Worm (Caenorhabditis elegans) whole organism, young adult: ENCODE measurements around the gene F45F2.10.

Source experiments
- B0035.1 ChIP-seq: sonication (generic microtip); optimal IDR thresholded peaks from 2 replicates; lab custom pipeline; 2016; ENCODE audit warnings: missing genetic modification characterization, mild to moderate bottlenecking, missing compliant biosample characterization, missing genotype, missing genetic modification reagents
- F10E7.11 ChIP-seq: sonication (generic microtip); optimal IDR thresholded peaks from 2 replicates; lab custom pipeline; 2017; ENCODE audit warnings: mild to moderate bottlenecking, missing genetic modification characterization, moderate library complexity, missing compliant biosample characterization
- F22D6.2 ChIP-seq: sonication (generic microtip); optimal IDR thresholded peaks from 2 replicates; lab custom pipeline; 2016; ENCODE audit warnings: mild to moderate bottlenecking, missing genetic modification characterization, missing compliant biosample characterization
- F33H1.4 ChIP-seq: fragments of 200-800 bp; sonication (Bioruptor generic); IDR thresholded peaks from 2 replicates; pipeline ENCODE4 v1.3.6; 2022; ENCODE audit warnings: missing genetic modification reagents, missing genetic modification characterization, missing compliant biosample characterization
- F49E8.2 ChIP-seq: sonication (generic microtip); optimal IDR thresholded peaks from 3 replicates; lab custom pipeline; 2017; ENCODE audit warnings: missing genetic modification characterization, mild to moderate bottlenecking, missing compliant biosample characterization, antibody characterized with exemption, moderate library complexity; ENCODE audit not compliant: insufficient read depth
- F52B5.7 ChIP-seq: sonication (generic microtip); optimal IDR thresholded peaks from 2 replicates; lab custom pipeline; 2016; ENCODE audit warnings: mild to moderate bottlenecking, missing genetic modification characterization, missing compliant biosample characterization
- F57A8.1 ChIP-seq: fragments of 200-800 bp; sonication (Bioruptor generic); optimal IDR thresholded peaks from 2 replicates; lab custom pipeline; 2018; ENCODE audit warnings: mild to moderate bottlenecking, missing genetic modification characterization, moderate library complexity, missing compliant biosample characterization
- K12H6.12 ChIP-seq: fragments of 200-800 bp; sonication (Bioruptor generic); optimal IDR thresholded peaks from 2 replicates; lab custom pipeline; 2018; ENCODE audit warnings: mild to moderate bottlenecking, missing genetic modification characterization, missing compliant biosample characterization
- T26A5.8 ChIP-seq: sonication (generic microtip); optimal IDR thresholded peaks from 2 replicates; lab custom pipeline; 2016; ENCODE audit warnings: missing genetic modification characterization, missing compliant biosample characterization
- Y53F4B.3 ChIP-seq: fragments of 200-800 bp; sonication (Bioruptor generic); IDR thresholded peaks from 2 replicates; pipeline ENCODE4 v1.3.6; 2022; ENCODE audit warnings: missing genetic modification reagents, missing genetic modification characterization, missing compliant biosample characterization
- Y67H2A.10 ChIP-seq: fragments of 200-800 bp; sonication (Bioruptor generic); conservative IDR thresholded peaks from 2 replicates; pipeline ENCODE4 v1.3.6; 2022; ENCODE audit warnings: missing genetic modification reagents, missing genetic modification characterization, missing compliant biosample characterization
- akir-1 ChIP-seq: fragments of 200-800 bp; sonication (Bioruptor generic); optimal IDR thresholded peaks from 2 replicates; lab custom pipeline; 2018; ENCODE audit warnings: mild to moderate bottlenecking, missing genetic modification characterization, moderate library complexity, missing compliant biosample characterization
- aptf-3 ChIP-seq: fragments of 200-800 bp; sonication (Bioruptor generic); IDR thresholded peaks from 2 replicates; pipeline ENCODE4 v1.3.6; 2022; ENCODE audit warnings: missing genetic modification characterization, missing compliant biosample characterization
- atf-7 ChIP-seq: sonication (generic microtip); optimal IDR thresholded peaks from 2 replicates; lab custom pipeline; 2017; ENCODE audit warnings: mild to moderate bottlenecking, missing genetic modification characterization, missing compliant biosample characterization
- athp-1 ChIP-seq: sonication (generic microtip); optimal IDR thresholded peaks from 2 replicates; lab custom pipeline; 2017; ENCODE audit warnings: mild to moderate bottlenecking, missing genetic modification characterization, missing compliant biosample characterization
- attf-6 ChIP-seq: fragments of 200-800 bp; sonication (Bioruptor generic); IDR thresholded peaks from 2 replicates; pipeline ENCODE4 v1.3.6; 2022; ENCODE audit warnings: missing genetic modification reagents, missing genetic modification characterization, missing compliant biosample characterization
- bed-1 ChIP-seq: fragments of 200-800 bp; sonication (Bioruptor generic); IDR thresholded peaks from 2 replicates; pipeline ENCODE4 v1.3.6; 2022; ENCODE audit warnings: missing genetic modification reagents, missing genetic modification characterization, missing compliant biosample characterization
- ceh-27 ChIP-seq: fragments of 200-800 bp; sonication (Bioruptor generic); optimal IDR thresholded peaks from 2 replicates; lab custom pipeline; 2018; ENCODE audit warnings: mild to moderate bottlenecking, missing genetic modification characterization, moderate library complexity, missing compliant biosample characterization
- ceh-58 ChIP-seq: fragments of 200-800 bp; sonication (Bioruptor generic); IDR thresholded peaks from 2 replicates; pipeline ENCODE4 v1.3.6; 2022; ENCODE audit warnings: missing genetic modification characterization, missing compliant biosample characterization
- chd-7 ChIP-seq: sonication (generic microtip); optimal IDR thresholded peaks from 2 replicates; lab custom pipeline; 2016; ENCODE audit warnings: mild to moderate bottlenecking, missing genetic modification characterization, moderate library complexity, missing compliant biosample characterization
- dox-1 ChIP-seq: fragments of 200-800 bp; sonication (Bioruptor generic); IDR thresholded peaks from 2 replicates; pipeline ENCODE4 v1.3.6; 2022; ENCODE audit warnings: missing genetic modification reagents, missing genetic modification characterization, missing compliant biosample characterization
- egl-44 ChIP-seq: fragments of 200-800 bp; sonication (Bioruptor generic); IDR thresholded peaks from 2 replicates; pipeline ENCODE4 v1.3.6; 2022; ENCODE audit warnings: missing genetic modification reagents, missing genetic modification characterization, missing compliant biosample characterization
- him-1 ChIP-seq: sonication (generic microtip); optimal IDR thresholded peaks from 2 replicates; lab custom pipeline; 2016; ENCODE audit warnings: missing genotype, missing genetic modification reagents, missing genetic modification characterization, missing compliant biosample characterization
- hlh-26 ChIP-seq: fragments of 200-800 bp; sonication (Bioruptor generic); conservative IDR thresholded peaks from 2 replicates; pipeline ENCODE4 v1.3.6; 2022; ENCODE audit warnings: missing genetic modification reagents, missing genetic modification characterization, missing compliant biosample characterization
- hmg-1.2 ChIP-seq: fragments of 200-800 bp; sonication (Bioruptor generic); IDR thresholded peaks from 2 replicates; pipeline ENCODE4 v1.3.6; 2022; ENCODE audit warnings: missing genetic modification reagents, missing genetic modification characterization, missing compliant biosample characterization
- lag-1 ChIP-seq: fragments of 200-800 bp; sonication (Bioruptor generic); IDR thresholded peaks from 2 replicates; pipeline ENCODE4 v1.3.6; 2022; ENCODE audit warnings: missing genetic modification reagents, missing genetic modification characterization, missing compliant biosample characterization
- let-526 ChIP-seq: fragments of 200-800 bp; sonication (Bioruptor generic); IDR thresholded peaks from 2 replicates; pipeline ENCODE4 v1.3.6; 2022; ENCODE audit warnings: missing genetic modification reagents, missing genetic modification characterization, missing compliant biosample characterization
- lin-26 ChIP-seq: fragments of 200-800 bp; sonication (Bioruptor generic); IDR thresholded peaks from 2 replicates; pipeline ENCODE4 v1.3.6; 2022; ENCODE audit warnings: missing genetic modification reagents, missing genetic modification characterization, missing compliant biosample characterization
- lir-1 ChIP-seq: fragments of 200-800 bp; sonication (Bioruptor generic); conservative IDR thresholded peaks from 2 replicates; pipeline ENCODE4 v1.3.6; 2022; ENCODE audit warnings: missing genetic modification reagents, missing genetic modification characterization, missing compliant biosample characterization
- lsl-1 ChIP-seq: fragments of 200-800 bp; sonication (Bioruptor generic); optimal IDR thresholded peaks from 2 replicates; lab custom pipeline; 2018; ENCODE audit warnings: mild to moderate bottlenecking, missing genetic modification characterization, moderate library complexity, missing compliant biosample characterization
- madf-10 ChIP-seq: sonication (generic microtip); optimal IDR thresholded peaks from 2 replicates; lab custom pipeline; 2016; ENCODE audit warnings: mild to moderate bottlenecking, missing genetic modification characterization, missing compliant biosample characterization
- madf-6 ChIP-seq: fragments of 200-800 bp; sonication (Bioruptor generic); IDR thresholded peaks from 2 replicates; pipeline ENCODE4 v1.3.6; 2022; ENCODE audit warnings: missing genetic modification reagents, missing genetic modification characterization, missing compliant biosample characterization
- madf-8 ChIP-seq: fragments of 200-800 bp; sonication (Bioruptor generic); conservative IDR thresholded peaks from 2 replicates; pipeline ENCODE4 v1.3.6; 2022; ENCODE audit warnings: missing genetic modification reagents, missing genetic modification characterization, missing compliant biosample characterization
- nfya-2 ChIP-seq: fragments of 200-800 bp; sonication (Bioruptor generic); IDR thresholded peaks from 2 replicates; pipeline ENCODE4 v1.3.6; 2022; ENCODE audit warnings: missing genetic modification reagents, missing genetic modification characterization, missing compliant biosample characterization
- nfyb-1 ChIP-seq: fragments of 200-800 bp; sonication (Bioruptor generic); IDR thresholded peaks from 2 replicates; pipeline ENCODE4 v1.3.6; 2022; ENCODE audit warnings: missing genetic modification reagents, missing genetic modification characterization, missing compliant biosample characterization
- nhr-90 ChIP-seq: sonication (generic microtip); optimal IDR thresholded peaks from 2 replicates; lab custom pipeline; 2016; ENCODE audit warnings: missing genotype, mild to moderate bottlenecking, missing genetic modification characterization, missing compliant biosample characterization
- pbrm-1 ChIP-seq: fragments of 200-800 bp; sonication (Bioruptor generic); IDR thresholded peaks from 2 replicates; pipeline ENCODE4 v1.3.6; 2022; ENCODE audit warnings: missing genetic modification reagents, missing genetic modification characterization, missing compliant biosample characterization
- rcor-1 ChIP-seq: fragments of 200-800 bp; sonication (Bioruptor generic); IDR thresholded peaks from 2 replicates; pipeline ENCODE4 v1.3.6; 2022; ENCODE audit warnings: missing genetic modification reagents, missing genetic modification characterization, missing compliant biosample characterization
- snpc-1.3 ChIP-seq: sonication (generic microtip); optimal IDR thresholded peaks from 2 replicates; lab custom pipeline; 2017; ENCODE audit warnings: missing genetic modification characterization, mild to moderate bottlenecking, missing compliant biosample characterization, antibody characterized with exemption, moderate library complexity, missing genotype, missing genetic modification reagents; ENCODE audit not compliant: insufficient read depth
- snpc-3.4 ChIP-seq: sonication (generic microtip); optimal IDR thresholded peaks from 2 replicates; lab custom pipeline; 2017; ENCODE audit warnings: missing genetic modification characterization, mild to moderate bottlenecking, missing compliant biosample characterization, antibody characterized with exemption, moderate library complexity, missing genotype, missing genetic modification reagents
- sptf-2 ChIP-seq: fragments of 200-800 bp; sonication (Bioruptor generic); optimal IDR thresholded peaks from 2 replicates; lab custom pipeline; 2018; ENCODE audit warnings: mild to moderate bottlenecking, missing genetic modification characterization, missing compliant biosample characterization
- tbx-9 ChIP-seq: sonication (generic microtip); optimal IDR thresholded peaks from 2 replicates; lab custom pipeline; 2016; ENCODE audit warnings: borderline replicate concordance, missing genetic modification characterization, inconsistent platforms, missing compliant biosample characterization
- unc-62 ChIP-seq: fragments of 150-350 bp; optimal IDR thresholded peaks from 2 replicates; lab custom pipeline; 2014; ENCODE audit warnings: missing biosample characterization, missing genetic modification reagents, missing genetic modification characterization
- ztf-18 ChIP-seq: sonication (generic microtip); optimal IDR thresholded peaks from 2 replicates; lab custom pipeline; 2016; ENCODE audit warnings: missing genotype, mild to moderate bottlenecking, missing genetic modification characterization, missing compliant biosample characterization
- ztf-22 ChIP-seq: fragments of 200-800 bp; sonication (Bioruptor generic); optimal IDR thresholded peaks from 2 replicates; lab custom pipeline; 2018; ENCODE audit warnings: mild to moderate bottlenecking, missing genetic modification characterization, moderate library complexity, missing compliant biosample characterization
- ztf-25 ChIP-seq: fragments of 200-800 bp; sonication (Bioruptor generic); IDR thresholded peaks from 2 replicates; pipeline ENCODE4 v1.3.6; 2022; ENCODE audit warnings: missing genetic modification reagents, missing genetic modification characterization, missing compliant biosample characterization
- ztf-28 ChIP-seq: fragments of 200-800 bp; sonication (Bioruptor generic); IDR thresholded peaks from 2 replicates; pipeline ENCODE4 v1.3.6; 2022; ENCODE audit warnings: missing genetic modification reagents, missing genetic modification characterization, missing compliant biosample characterization
- ztf-6 ChIP-seq: fragments of 200-800 bp; sonication (Bioruptor generic); IDR thresholded peaks from 2 replicates; pipeline ENCODE4 v1.3.6; 2022; ENCODE audit warnings: missing genetic modification reagents, missing genetic modification characterization, missing compliant biosample characterization

F45F2.10 gene

DNA sequence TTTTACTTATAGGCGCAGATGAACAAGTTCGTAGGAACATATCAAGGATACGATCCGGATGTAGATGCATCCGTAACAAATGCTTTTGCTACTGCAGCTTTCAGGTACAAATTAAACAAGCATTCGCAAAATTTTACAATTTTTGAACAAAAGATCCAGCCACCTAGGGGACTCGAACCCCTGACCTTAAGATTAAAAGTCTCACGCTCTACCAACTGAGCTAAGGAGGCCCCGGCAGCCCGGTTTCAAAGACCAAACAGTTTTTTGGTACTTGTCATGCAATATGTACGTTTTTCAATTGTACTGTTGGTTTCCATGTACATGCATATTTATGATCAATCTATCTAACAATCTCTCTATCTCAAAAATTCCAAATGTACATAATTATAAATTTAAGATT is 19.3 kb downstream of the F45F2.10 start (continued):
- no peak for TF ChIP-seq aptf-3
- no peak for TF ChIP-seq F10E7.11
- TF ChIP-seq ztf-28: no peak
- TF ChIP-seq egl-44 (GFP tag; lab: Robert Waterston, UW): peak; percentile 76; the same call in 1 of the 2 replicates
- TF ChIP-seq athp-1: peak; percentile 21
- TF ChIP-seq F57A8.1 (GFP tag; lab: Kevin White, UChicago): no peak
- peak; percentile 67 for TF ChIP-seq ztf-18 (tag; lab: Kevin White, UChicago)
- no peak for TF ChIP-seq B0035.1 (tag; lab: Kevin White, UChicago)
- TF ChIP-seq lin-26: peak; percentile 97
- peak; percentile 51; the same call in 1 of the 2 replicates for TF ChIP-seq madf-6 (GFP tag; lab: Robert Waterston, UW)
- peak; percentile 71 for TF ChIP-seq nhr-90 (tag; lab: Kevin White, UChicago)
- peak; percentile 60 for TF ChIP-seq hmg-1.2 (GFP tag; lab: Robert Waterston, UW)
- TF ChIP-seq rcor-1 (GFP tag; lab: Robert Waterston, UW): peak; percentile 36; the same call in 1 of the 2 replicates
- TF ChIP-seq F52B5.7 (tag; lab: Kevin White, UChicago): no peak
- TF ChIP-seq let-526 (GFP tag; lab: Robert Waterston, UW): no peak
- TF ChIP-seq atf-7 (tag; lab: Kevin White, UChicago): no peak
- peak; percentile 24 for TF ChIP-seq snpc-3.4 (tag; lab: Kevin White, UChicago)
- TF ChIP-seq snpc-1.3 (tag; lab: Kevin White, UChicago): peak; percentile 19
- no peak for TF ChIP-seq ztf-6
- no peak for TF ChIP-seq nfyb-1 (GFP tag; lab: Robert Waterston, UW)
- TF ChIP-seq ztf-22 (GFP tag; lab: Kevin White, UChicago): peak; percentile 8
- peak; percentile 71 for TF ChIP-seq dox-1 (GFP tag; lab: Robert Waterston, UW)
- no peak for TF ChIP-seq ceh-58 (GFP tag; lab: Robert Waterston, UW)
- TF ChIP-seq T26A5.8: no peak
- TF ChIP-seq nfya-2 (GFP tag; lab: Robert Waterston, UW): no peak
- TF ChIP-seq sptf-2 (GFP tag; lab: Kevin White, UChicago): peak; percentile 55
- no peak for TF ChIP-seq lag-1 (GFP tag; lab: Robert Waterston, UW)
- TF ChIP-seq lsl-1 (GFP tag; lab: Kevin White, UChicago): peak; percentile 43
- peak; percentile 75 for TF ChIP-seq him-1 (tag; lab: Kevin White, UChicago)
- no peak for TF ChIP-seq tbx-9
- no peak for TF ChIP-seq chd-7 (tag; lab: Kevin White, UChicago)
- no peak for TF ChIP-seq akir-1
- TF ChIP-seq F22D6.2 (tag; lab: Kevin White, UChicago): no peak
- TF ChIP-seq madf-10 (tag; lab: Kevin White, UChicago): no peak
- TF ChIP-seq ztf-25: 0 out of 2 replicates have a peak, but pooled peaks have one; percentile 59
- TF ChIP-seq ceh-27 (GFP tag; lab: Kevin White, UChicago): no peak
- TF ChIP-seq unc-62 (GFP tag; lab: Kevin White, UChicago): no peak
- TF ChIP-seq attf-6: no peak
- TF ChIP-seq, all 124 proteins: peak for 37

DNA sequence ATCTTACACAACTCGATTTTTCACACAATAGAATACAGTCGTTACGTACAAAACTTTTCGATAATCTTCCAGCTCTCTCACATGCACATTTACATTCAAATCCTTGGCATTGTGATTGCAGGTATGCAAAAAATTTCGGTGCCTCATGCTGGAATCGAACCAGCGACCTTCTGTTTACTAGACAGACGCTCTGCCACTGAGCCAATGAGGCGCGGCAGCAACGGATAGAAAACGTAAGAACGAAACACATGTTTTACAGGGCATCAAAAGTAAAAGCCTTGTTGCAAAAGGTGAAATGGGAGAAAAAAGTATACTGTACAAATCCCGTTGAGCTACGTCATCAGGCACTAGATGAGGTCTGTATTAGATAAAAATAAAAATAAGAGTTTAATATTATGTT is 22.7 kb downstream of the F45F2.10 start:
- peak; percentile 21 for TF ChIP-seq F49E8.2
- no peak for TF ChIP-seq madf-8 (GFP tag; lab: Robert Waterston, UW)
- no peak for TF ChIP-seq Y53F4B.3 (GFP tag; lab: Robert Waterston, UW)
- no peak for TF ChIP-seq lir-1
- no peak for TF ChIP-seq F57A8.1 (GFP tag; lab: Kevin White, UChicago)
- no peak for TF ChIP-seq F10E7.11
- TF ChIP-seq madf-10 (tag; lab: Kevin White, UChicago): peak; percentile 33
- peak; percentile 35; the same call in 1 of the 2 replicates for TF ChIP-seq Y67H2A.10 (GFP tag; lab: Robert Waterston, UW)
- TF ChIP-seq K12H6.12: no peak
- TF ChIP-seq snpc-3.4 (tag; lab: Kevin White, UChicago): peak; percentile 34
- TF ChIP-seq snpc-1.3 (tag; lab: Kevin White, UChicago): peak; percentile 47
- no peak for TF ChIP-seq bed-1
- TF ChIP-seq attf-6: 0 out of 2 replicates have a peak, but pooled peaks have one; percentile 47
- no peak for TF ChIP-seq hlh-26
- TF ChIP-seq pbrm-1 (GFP tag; lab: Robert Waterston, UW): peak; percentile 58; the same call in 1 of the 2 replicates
- no peak; the same call in 1 of the 2 replicates for TF ChIP-seq F33H1.4 (GFP tag; lab: Robert Waterston, UW)
